Worm (Caenorhabditis elegans): ENCODE results near the gene rilp-1.

The rilp-1 gene

ce11 chrIII:3649305-3649704 lies 13.4 kb downstream of the rilp-1 start:
- TF ChIP-seq zag-1 (tag; optimal IDR thresholded peaks at IDR 0.05) (no peak), elt-2 (tag; optimal IDR thresholded peaks at IDR 0.05) (peak; percentile 79), pqm-1 (tag; optimal IDR thresholded peaks at IDR 0.05) (peak; percentile 9)

ce11 chrIII:3650266-3650665 lies 14.3 kb downstream of the rilp-1 start:
- peak; percentile 51 for TF ChIP-seq skn-1 (tag; optimal IDR thresholded peaks at IDR 0.05)
- TF ChIP-seq tbx-2 (tag; optimal IDR thresholded peaks at IDR 0.05), result no peak
- TF ChIP-seq elt-1 (tag; optimal IDR thresholded peaks at IDR 0.05), result no peak
- no peak for TF ChIP-seq nhr-23 (tag; optimal IDR thresholded peaks at IDR 0.05)
- TF ChIP-seq nfya-1 (tag; optimal IDR thresholded peaks at IDR 0.05; ENCODE audit: insufficient read depth), result no peak
- no peak for TF ChIP-seq lin-39 (tag; optimal IDR thresholded peaks at IDR 0.05)
- TF ChIP-seq ceh-9 (tag; optimal IDR thresholded peaks at IDR 0.05), result no peak
- no peak for TF ChIP-seq lin-15B (tag; optimal IDR thresholded peaks at IDR 0.05)
- peak; percentile 72 for TF ChIP-seq elt-2 (tag; optimal IDR thresholded peaks at IDR 0.05)
- TF ChIP-seq fkh-2 (tag; optimal IDR thresholded peaks at IDR 0.05), result no peak
- peak; percentile 49 for TF ChIP-seq nhr-25 (tag; optimal IDR thresholded peaks at IDR 0.05)
- TF ChIP-seq fkh-10 (GFP tag; optimal IDR thresholded peaks at IDR 0.05), result no peak
- TF ChIP-seq unc-62 (GFP tag; optimal IDR thresholded peaks at IDR 0.05), result no peak
- TF ChIP-seq ceh-82 (tag; optimal IDR thresholded peaks at IDR 0.05), result no peak
- TF ChIP-seq nhr-67 (tag; optimal IDR thresholded peaks at IDR 0.05), result no peak
- no peak for TF ChIP-seq ceh-16 (tag; optimal IDR thresholded peaks at IDR 0.05)
- no peak for TF ChIP-seq daf-12 (tag; optimal IDR thresholded peaks at IDR 0.05)
- no peak for TF ChIP-seq nhr-43 (tag; optimal IDR thresholded peaks at IDR 0.05; ENCODE audit: poor library complexity, severe bottlenecking)
- TF ChIP-seq ceh-28 (tag; optimal IDR thresholded peaks at IDR 0.05), result no peak
- TF ChIP-seq ZK546.5 (tag; optimal IDR thresholded peaks at IDR 0.05), result no peak
- TF ChIP-seq ztf-11 (tag; optimal IDR thresholded peaks at IDR 0.05), result no peak
- TF ChIP-seq R02D3.7 (tag; optimal IDR thresholded peaks at IDR 0.05), result no peak
- no peak for TF ChIP-seq nhr-237 (tag; optimal IDR thresholded peaks at IDR 0.05)
- TF ChIP-seq nhr-12 (tag; optimal IDR thresholded peaks at IDR 0.05), result no peak
- TF ChIP-seq nhr-77 (tag; optimal IDR thresholded peaks at IDR 0.05), result no peak
- no peak for TF ChIP-seq snpc-4 (tag; optimal IDR thresholded peaks at IDR 0.05)
- TF ChIP-seq eor-1 (tag; optimal IDR thresholded peaks at IDR 0.05), result no peak
- peak; percentile 64 for TF ChIP-seq pqm-1 (tag; optimal IDR thresholded peaks at IDR 0.05)
- no peak for TF ChIP-seq nhr-28 (tag; optimal IDR thresholded peaks at IDR 0.05)
- no peak for TF ChIP-seq jun-1 (tag; optimal IDR thresholded peaks at IDR 0.05)
- TF ChIP-seq egl-5 (tag; optimal IDR thresholded peaks at IDR 0.05), result peak; percentile 11
- no peak for TF ChIP-seq sea-2 (GFP tag; optimal IDR thresholded peaks at IDR 0.05)
- TF ChIP-seq fos-1 (tag; optimal IDR thresholded peaks at IDR 0.05), result no peak
- TF ChIP-seq mml-1 (tag; optimal IDR thresholded peaks at IDR 0.05), result no peak
- no peak for TF ChIP-seq ztf-4 (tag; optimal IDR thresholded peaks at IDR 0.05)
- no peak for TF ChIP-seq hmg-11 (tag; optimal IDR thresholded peaks at IDR 0.05)
- no peak for TF ChIP-seq zag-1 (tag; optimal IDR thresholded peaks at IDR 0.05)
- peak; percentile 78 for TF ChIP-seq pha-4 (tag; optimal IDR thresholded peaks at IDR 0.05)
- TF ChIP-seq lsy-12 (tag; optimal IDR thresholded peaks at IDR 0.05), result no peak
- no peak for TF ChIP-seq unc-39 (tag; optimal IDR thresholded peaks at IDR 0.05)
- no peak for TF ChIP-seq nhr-76 (tag; optimal IDR thresholded peaks at IDR 0.05)
- no peak for TF ChIP-seq mdl-1 (tag; optimal IDR thresholded peaks at IDR 0.05)
- no peak for TF ChIP-seq ama-1 (optimal IDR thresholded peaks at IDR 0.05)
- no peak for TF ChIP-seq aly-2 (tag; optimal IDR thresholded peaks at IDR 0.05)
- no peak for TF ChIP-seq nhr-11 (tag; optimal IDR thresholded peaks at IDR 0.05)
- no peak for TF ChIP-seq egl-27 (tag; optimal IDR thresholded peaks at IDR 0.05)
- no peak for TF ChIP-seq elt-3 (tag; optimal IDR thresholded peaks at IDR 0.05)

Measured in whole organism, L3 larva.